Worm (Caenorhabditis elegans): ENCODE measurements around the gene bus-8A.

Gene bus-8A

DNA sequence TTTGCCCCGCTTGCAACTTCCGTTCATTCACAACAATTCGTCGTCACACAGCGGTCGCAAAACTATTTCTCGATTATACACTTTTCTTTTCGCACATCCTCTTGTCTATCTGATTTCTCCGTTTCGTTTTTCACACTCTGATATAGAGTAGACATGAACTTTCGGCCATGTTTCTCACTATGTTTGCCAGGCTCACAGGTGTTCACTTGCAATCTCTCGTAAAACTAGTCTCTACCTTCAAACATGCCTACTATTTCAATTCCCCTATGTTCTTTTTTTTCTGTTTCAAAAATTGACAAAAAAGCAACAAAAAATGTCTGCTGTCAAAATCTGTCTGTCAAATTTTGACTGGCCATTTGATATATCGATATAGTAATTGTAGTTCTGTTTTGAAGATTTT lies 35.5 kb upstream of the bus-8A start:
- TF ChIP-seq nhr-43 (tag; optimal IDR thresholded peaks at IDR 0.05; ENCODE audit: poor library complexity, severe bottlenecking) (no peak), snpc-4 (tag; optimal IDR thresholded peaks at IDR 0.05) (no peak), hmg-11 (tag; optimal IDR thresholded peaks at IDR 0.05) (no peak), nhr-11 (tag; optimal IDR thresholded peaks at IDR 0.05) (no peak), sea-2 (GFP tag; optimal IDR thresholded peaks at IDR 0.05) (no peak), fos-1 (tag; optimal IDR thresholded peaks at IDR 0.05) (no peak), nhr-67 (tag; optimal IDR thresholded peaks at IDR 0.05) (no peak), tbx-2 (tag; optimal IDR thresholded peaks at IDR 0.05) (no peak), elt-3 (tag; optimal IDR thresholded peaks at IDR 0.05) (no peak)

DNA sequence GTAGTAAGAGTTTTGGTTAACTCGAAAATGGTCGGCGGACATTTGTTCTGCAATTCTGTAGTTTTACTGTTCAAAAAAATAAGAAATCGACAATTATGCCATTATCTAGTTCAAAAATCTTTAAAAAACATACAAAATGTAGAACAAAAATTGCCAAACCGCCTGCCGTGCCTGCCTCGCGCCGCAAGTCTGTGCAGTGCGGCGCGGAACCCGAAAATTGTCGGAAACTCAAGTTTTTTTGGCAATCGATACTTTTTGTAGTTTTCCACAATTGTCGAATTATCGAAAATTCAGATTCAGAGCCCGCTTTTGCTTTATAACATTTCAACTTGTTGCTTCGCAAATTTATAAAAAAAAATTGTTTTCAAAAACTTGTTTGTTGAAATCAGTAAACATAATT lies 34.7 kb upstream of the bus-8A start:
- TF ChIP-seq nhr-11 (tag; optimal IDR thresholded peaks at IDR 0.05): no peak
- no peak for TF ChIP-seq sea-2 (GFP tag; optimal IDR thresholded peaks at IDR 0.05)
- TF ChIP-seq nhr-77 (tag; optimal IDR thresholded peaks at IDR 0.05): no peak
- no peak for TF ChIP-seq pha-4 (tag; optimal IDR thresholded peaks at IDR 0.05)
- no peak for TF ChIP-seq aly-2 (tag; optimal IDR thresholded peaks at IDR 0.05)
- TF ChIP-seq ceh-16 (tag; optimal IDR thresholded peaks at IDR 0.05): no peak
- no peak for TF ChIP-seq ceh-9 (tag; optimal IDR thresholded peaks at IDR 0.05)
- no peak for TF ChIP-seq nhr-43 (tag; optimal IDR thresholded peaks at IDR 0.05; ENCODE audit: poor library complexity, severe bottlenecking)
- TF ChIP-seq egl-5 (tag; optimal IDR thresholded peaks at IDR 0.05): no peak
- no peak for TF ChIP-seq nhr-12 (tag; optimal IDR thresholded peaks at IDR 0.05)

- TF ChIP-seq elt-2 (tag; optimal IDR thresholded peaks at IDR 0.05) (peak; percentile 31), ama-1 (optimal IDR thresholded peaks at IDR 0.05) (no peak)
These were observed 34.0 kb upstream of the bus-8A start for ce11 chrX:5458750-5459149.

DNA sequence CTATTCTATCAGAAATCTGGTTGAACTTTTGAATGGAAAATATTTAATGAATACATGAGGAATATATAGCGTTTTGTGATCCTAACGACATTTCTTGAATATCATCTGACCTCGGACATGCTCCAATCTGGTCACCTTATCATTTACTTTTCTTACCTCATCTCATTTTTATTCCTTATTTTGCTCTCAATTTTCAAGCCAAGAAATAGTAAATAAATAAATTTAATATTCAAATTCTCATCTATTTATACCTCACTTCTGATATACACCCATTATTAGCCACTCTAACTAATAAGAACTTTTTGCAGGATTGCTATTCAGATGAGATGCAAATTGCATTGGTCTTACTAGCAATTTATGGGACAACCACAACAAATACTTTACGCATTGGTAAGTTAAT lies 31.8 kb upstream of the bus-8A start, which contains the start of gene ddr-1:
TSS of gene ddr-1 (plus strand) at position 301 of the 400 bp plus-strand sequence.
- TF ChIP-seq skn-1 (tag; optimal IDR thresholded peaks at IDR 0.05) (no peak), egl-27 (tag; optimal IDR thresholded peaks at IDR 0.05) (no peak), eor-1 (tag; optimal IDR thresholded peaks at IDR 0.05) (no peak), unc-39 (tag; optimal IDR thresholded peaks at IDR 0.05) (no peak), zag-1 (tag; optimal IDR thresholded peaks at IDR 0.05) (no peak), R02D3.7 (tag; optimal IDR thresholded peaks at IDR 0.05) (no peak), fkh-2 (tag; optimal IDR thresholded peaks at IDR 0.05) (no peak), jun-1 (tag; optimal IDR thresholded peaks at IDR 0.05) (no peak), ceh-28 (tag; optimal IDR thresholded peaks at IDR 0.05) (no peak)

DNA sequence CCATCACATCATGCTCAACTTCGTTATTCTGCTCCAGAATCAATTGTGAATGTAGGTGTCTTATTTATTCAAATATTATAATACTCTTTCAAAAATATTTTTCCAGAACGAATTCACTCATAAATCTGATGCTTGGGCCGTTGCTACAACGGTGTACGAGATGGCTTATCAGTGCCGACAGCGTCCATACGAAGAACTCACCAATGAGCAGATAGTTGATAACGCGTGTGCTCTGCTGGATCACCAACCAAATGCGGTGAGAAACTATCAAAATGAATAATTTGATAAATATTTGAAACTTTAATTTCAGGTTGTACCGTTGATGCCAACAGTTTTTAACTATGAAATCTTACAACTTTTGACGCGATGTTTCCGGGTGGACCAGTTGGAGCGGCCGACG lies 27.1 kb upstream of the bus-8A start:
- TF ChIP-seq elt-2 (tag; optimal IDR thresholded peaks at IDR 0.05) (peak; percentile 82), pqm-1 (tag; optimal IDR thresholded peaks at IDR 0.05) (peak; percentile 37), tbx-2 (tag; optimal IDR thresholded peaks at IDR 0.05) (no peak)

DNA sequence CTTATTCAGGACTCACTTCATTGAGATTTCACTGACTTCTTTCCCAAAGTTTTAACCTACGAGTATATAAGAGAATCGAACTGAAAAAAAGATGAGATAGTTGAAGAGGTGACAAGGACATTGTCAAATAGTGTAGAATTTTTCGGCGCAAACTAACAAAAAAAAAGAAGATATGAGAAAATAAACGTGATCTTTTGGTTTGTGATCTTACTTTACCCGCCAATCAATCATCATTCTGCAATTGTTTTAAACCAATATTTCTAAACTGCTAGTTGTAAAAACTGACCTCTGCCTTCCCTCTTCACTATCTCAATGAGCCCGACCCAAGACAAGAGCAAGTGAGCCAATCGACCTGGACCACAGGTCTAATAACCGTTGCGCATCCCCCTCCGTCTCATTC lies 26.6 kb upstream of the bus-8A start:
- TF ChIP-seq nhr-237 (tag; optimal IDR thresholded peaks at IDR 0.05) (no peak), eor-1 (tag; optimal IDR thresholded peaks at IDR 0.05) (no peak), unc-62 (GFP tag; optimal IDR thresholded peaks at IDR 0.05) (no peak), elt-3 (tag; optimal IDR thresholded peaks at IDR 0.05) (no peak)

DNA sequence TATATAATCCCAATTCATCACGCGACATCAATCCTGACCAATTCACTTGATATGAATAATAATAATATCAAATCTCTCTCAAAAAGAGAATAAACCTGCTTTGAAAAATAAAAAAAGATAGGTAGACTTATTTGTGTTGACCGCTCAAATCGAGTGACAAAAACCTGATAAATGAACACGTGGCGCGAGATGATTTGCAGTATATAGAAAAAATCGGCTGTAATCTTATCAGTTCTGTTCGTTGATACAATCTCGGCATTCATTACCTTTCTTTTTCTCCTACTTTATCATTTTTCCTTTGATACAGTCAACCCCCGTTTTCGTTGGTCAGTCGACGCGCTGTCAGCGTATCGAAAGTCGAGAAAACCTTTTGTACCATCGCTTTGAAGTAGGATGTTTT lies 25.4 kb upstream of the bus-8A start:
- TF ChIP-seq nhr-76 (tag; optimal IDR thresholded peaks at IDR 0.05) (no peak), daf-12 (tag; optimal IDR thresholded peaks at IDR 0.05) (no peak), pqm-1 (tag; optimal IDR thresholded peaks at IDR 0.05) (peak; percentile 71), elt-1 (tag; optimal IDR thresholded peaks at IDR 0.05) (no peak), nhr-11 (tag; optimal IDR thresholded peaks at IDR 0.05) (no peak), hmg-11 (tag; optimal IDR thresholded peaks at IDR 0.05) (no peak), lsy-12 (tag; optimal IDR thresholded peaks at IDR 0.05) (no peak), skn-1 (tag; optimal IDR thresholded peaks at IDR 0.05) (no peak), fkh-10 (GFP tag; optimal IDR thresholded peaks at IDR 0.05) (no peak), elt-3 (tag; optimal IDR thresholded peaks at IDR 0.05) (peak; percentile 26 to 92 (median 91)), unc-62 (GFP tag; optimal IDR thresholded peaks at IDR 0.05) (no peak), unc-39 (tag; optimal IDR thresholded peaks at IDR 0.05) (no peak), eor-1 (tag; optimal IDR thresholded peaks at IDR 0.05) (no peak), jun-1 (tag; optimal IDR thresholded peaks at IDR 0.05) (peak; percentile 57), ceh-16 (tag; optimal IDR thresholded peaks at IDR 0.05) (no peak), elt-2 (tag; optimal IDR thresholded peaks at IDR 0.05) (peak; percentile 96), nhr-23 (tag; optimal IDR thresholded peaks at IDR 0.05) (no peak), nhr-77 (tag; optimal IDR thresholded peaks at IDR 0.05) (no peak), nhr-28 (tag; optimal IDR thresholded peaks at IDR 0.05) (no peak), aly-2 (tag; optimal IDR thresholded peaks at IDR 0.05) (no peak), ceh-82 (tag; optimal IDR thresholded peaks at IDR 0.05) (no peak), nhr-25 (tag; optimal IDR thresholded peaks at IDR 0.05) (no peak), egl-27 (tag; optimal IDR thresholded peaks at IDR 0.05) (no peak), nhr-67 (tag; optimal IDR thresholded peaks at IDR 0.05) (no peak), lin-39 (tag; optimal IDR thresholded peaks at IDR 0.05) (no peak), nhr-43 (tag; optimal IDR thresholded peaks at IDR 0.05; ENCODE audit: poor library complexity, severe bottlenecking) (peak; percentile 64), nhr-12 (tag; optimal IDR thresholded peaks at IDR 0.05) (no peak), egl-5 (tag; optimal IDR thresholded peaks at IDR 0.05) (no peak)

All from whole organism, L3 larva.